Worm (Caenorhabditis elegans): ENCODE data around the gene H03G16.1.

Gene H03G16.1

DNA sequence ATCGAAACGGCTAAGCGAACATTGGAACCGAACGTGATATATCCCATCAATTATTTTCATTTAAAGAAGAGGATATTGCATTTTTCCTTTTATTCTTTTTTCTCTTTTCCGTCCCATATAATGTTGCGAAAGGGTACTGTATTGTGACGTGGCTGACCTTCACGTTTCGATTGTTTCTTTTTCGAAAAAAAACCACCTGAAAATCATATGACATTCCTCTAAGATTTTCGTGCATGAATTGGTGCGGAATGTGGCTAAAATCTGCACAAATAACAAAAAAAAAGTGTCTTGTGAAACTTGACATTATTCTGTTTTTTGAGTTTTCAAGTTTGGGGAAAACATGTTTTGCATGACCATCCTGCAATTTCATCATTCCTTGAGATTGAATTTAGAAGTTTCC, 24.6 kb downstream of the H03G16.1 start:
- TF ChIP-seq T23F11.4 (GFP tag; optimal IDR thresholded peaks at IDR 0.05) = no peak

DNA sequence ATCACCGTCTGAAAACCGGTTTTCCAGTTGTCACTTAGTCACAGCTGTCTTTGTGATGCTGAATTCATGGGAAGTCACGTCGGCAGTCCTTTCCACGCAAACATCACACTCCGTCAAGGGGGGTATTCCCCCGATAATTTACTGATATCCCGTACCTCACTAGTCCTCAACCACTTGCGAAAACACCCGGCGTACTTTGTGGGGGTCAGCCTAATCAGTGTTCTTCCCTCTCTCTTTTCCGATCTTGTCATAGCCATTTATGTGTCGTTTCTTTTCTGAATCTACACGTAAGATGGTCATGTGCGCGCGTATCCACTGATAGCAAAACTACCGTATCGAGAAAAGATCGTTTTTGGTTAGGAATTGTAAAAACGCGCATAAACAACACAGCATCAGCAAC, 25.7 kb downstream of the H03G16.1 start:
- no peak for TF ChIP-seq unc-86 (tag; optimal IDR thresholded peaks at IDR 0.05)
- TF ChIP-seq ref-2 (tag; optimal IDR thresholded peaks at IDR 0.05) = peak; percentile 33

DNA sequence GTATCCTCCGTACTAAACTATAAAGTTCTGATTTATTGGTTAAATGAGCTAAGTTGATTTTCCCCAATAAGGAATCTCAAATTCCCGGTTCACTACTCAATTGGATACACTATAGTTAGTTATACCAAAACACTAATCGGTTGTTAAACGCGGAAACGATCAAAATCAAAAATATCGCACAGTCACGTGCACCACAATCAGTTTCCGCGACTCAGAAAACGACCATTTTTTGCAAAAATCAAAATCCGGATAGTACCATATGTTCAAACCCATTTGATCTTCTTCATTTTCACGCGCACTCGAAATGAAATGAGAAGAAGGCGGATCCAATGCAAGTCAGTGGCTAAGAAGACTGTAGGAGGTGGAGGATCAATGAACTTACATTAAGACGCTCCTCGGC, 27.8 kb downstream of the H03G16.1 start:
- TF ChIP-seq ceh-19 (GFP tag; optimal IDR thresholded peaks at IDR 0.05) (no peak), nhr-11 (tag; optimal IDR thresholded peaks at IDR 0.05) (no peak), C38D4.7 (GFP tag; optimal IDR thresholded peaks at IDR 0.05) (no peak), npax-4 (tag; optimal IDR thresholded peaks at IDR 0.05) (no peak), pag-3 (tag; optimal IDR thresholded peaks at IDR 0.05; ENCODE audit: borderline replicate concordance) (no peak), ets-4 (tag; optimal IDR thresholded peaks at IDR 0.05) (no peak), T23F11.4 (GFP tag; optimal IDR thresholded peaks at IDR 0.05) (no peak), C08G9.2 (tag; optimal IDR thresholded peaks at IDR 0.05) (no peak), eyg-1 (tag; optimal IDR thresholded peaks at IDR 0.05) (no peak)

DNA sequence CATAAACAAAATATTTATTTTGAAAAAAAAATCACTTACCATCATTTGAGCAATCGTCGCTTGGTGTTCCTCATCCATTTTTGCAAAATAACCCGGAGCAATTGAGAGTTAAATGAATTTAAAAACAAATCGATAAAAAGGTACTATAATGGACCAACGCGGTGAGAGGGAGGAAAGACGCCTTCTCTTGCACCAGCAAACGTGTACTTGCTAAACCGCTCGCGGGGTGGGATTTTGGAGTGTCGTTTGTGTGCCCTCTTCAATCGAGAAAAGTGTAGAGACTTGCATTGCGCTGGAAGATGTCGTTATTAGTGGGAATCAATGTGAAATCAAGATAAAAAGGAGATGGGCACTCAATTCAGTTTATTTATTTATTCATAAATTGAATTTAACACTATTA, 30.1 kb downstream of the H03G16.1 start, which contains the start of gene H40L08.1:
TSS of gene H40L08.1 (minus strand) at position 292 of the 400 bp plus-strand sequence.
- TF ChIP-seq elt-2 (tag; optimal IDR thresholded peaks at IDR 0.05) = peak; percentile 38
- no peak for TF ChIP-seq che-1 (tag; optimal IDR thresholded peaks at IDR 0.05)
- peak; percentile 34 for TF ChIP-seq ceh-48 (tag; optimal IDR thresholded peaks at IDR 0.05)
- peak; percentile 15 for TF ChIP-seq unc-42 (tag; optimal IDR thresholded peaks at IDR 0.05)
- no peak for TF ChIP-seq ceh-19 (GFP tag; optimal IDR thresholded peaks at IDR 0.05)
- TF ChIP-seq pros-1 (tag; optimal IDR thresholded peaks at IDR 0.05) = no peak

DNA sequence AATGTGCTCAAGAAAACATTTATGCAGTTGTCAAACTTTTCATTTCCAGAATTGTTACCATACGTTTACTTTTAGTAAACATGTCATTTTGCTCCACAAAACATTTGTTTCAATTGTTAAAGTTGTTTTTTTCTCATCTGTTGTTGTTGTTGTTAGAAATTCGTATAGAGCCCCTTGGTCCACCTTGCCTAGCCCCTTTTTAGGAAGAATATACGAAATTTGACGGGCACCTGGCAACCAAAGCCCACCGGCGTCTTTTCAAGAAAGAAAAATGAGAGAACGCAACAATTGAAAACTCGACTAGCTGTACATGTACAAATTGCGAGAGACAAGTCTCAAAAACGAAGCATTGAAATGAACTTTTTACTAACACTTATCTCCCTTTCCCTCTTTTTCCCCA, 30.7 kb downstream of the H03G16.1 start, which contains the start of gene F09B12.5:
TSS of gene F09B12.5 (plus strand) at position 301 of the 400 bp plus-strand sequence.
- TF ChIP-seq ref-2 (tag; optimal IDR thresholded peaks at IDR 0.05) = no peak
- no peak for TF ChIP-seq C08G9.2 (tag; optimal IDR thresholded peaks at IDR 0.05)
- no peak for TF ChIP-seq unc-55 (GFP tag; optimal IDR thresholded peaks at IDR 0.05)
- no peak for TF ChIP-seq unc-86 (tag; optimal IDR thresholded peaks at IDR 0.05)
- no peak for TF ChIP-seq pha-2 (tag; optimal IDR thresholded peaks at IDR 0.05)
- no peak for TF ChIP-seq hlh-13 (GFP tag; optimal IDR thresholded peaks at IDR 0.05)
- no peak for TF ChIP-seq nfya-1 (tag; optimal IDR thresholded peaks at IDR 0.05)
- TF ChIP-seq sdc-2 (tag; optimal IDR thresholded peaks at IDR 0.05) = no peak
- no peak for TF ChIP-seq ama-1 (optimal IDR thresholded peaks at IDR 0.05)
- no peak for TF ChIP-seq ceh-19 (GFP tag; optimal IDR thresholded peaks at IDR 0.05)
- TF ChIP-seq T23F11.4 (GFP tag; optimal IDR thresholded peaks at IDR 0.05) = no peak
- no peak for TF ChIP-seq pax-1 (tag; optimal IDR thresholded peaks at IDR 0.05)

DNA sequence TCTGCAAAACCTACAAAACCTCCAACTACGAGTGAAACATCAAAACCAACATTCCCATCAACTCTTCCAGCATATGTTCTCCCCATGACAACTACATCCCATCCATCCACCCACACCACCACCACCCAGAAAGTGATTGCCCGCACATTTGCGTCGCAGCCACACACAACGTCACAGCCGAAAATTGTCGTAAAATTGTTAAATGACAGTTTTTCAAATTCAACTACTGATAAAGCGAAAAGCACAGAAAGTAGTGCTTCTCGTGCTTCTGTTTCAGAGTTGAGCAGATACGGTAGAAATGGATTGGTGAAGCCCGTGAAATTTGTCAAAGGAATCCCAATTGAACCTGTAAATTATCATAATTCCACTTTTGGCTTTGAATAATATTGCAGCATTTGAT, 34.1 kb downstream of the H03G16.1 start:
- no peak for TF ChIP-seq rnt-1 (tag; optimal IDR thresholded peaks at IDR 0.05)
- TF ChIP-seq sox-2 (GFP tag; IDR thresholded peaks at IDR 0.05) = no peak
- TF ChIP-seq nhr-232 (tag; optimal IDR thresholded peaks at IDR 0.05) = no peak
- no peak for TF ChIP-seq ceh-31 (tag; optimal IDR thresholded peaks at IDR 0.05)
- no peak for TF ChIP-seq pag-3 (tag; optimal IDR thresholded peaks at IDR 0.05; ENCODE audit: borderline replicate concordance)
- no peak for TF ChIP-seq pha-4 (tag; optimal IDR thresholded peaks at IDR 0.05)
- TF ChIP-seq pat-9 (tag; optimal IDR thresholded peaks at IDR 0.05) = no peak
- TF ChIP-seq ref-2 (tag; optimal IDR thresholded peaks at IDR 0.05) = no peak
- no peak for TF ChIP-seq hlh-15 (tag; optimal IDR thresholded peaks at IDR 0.05)

DNA sequence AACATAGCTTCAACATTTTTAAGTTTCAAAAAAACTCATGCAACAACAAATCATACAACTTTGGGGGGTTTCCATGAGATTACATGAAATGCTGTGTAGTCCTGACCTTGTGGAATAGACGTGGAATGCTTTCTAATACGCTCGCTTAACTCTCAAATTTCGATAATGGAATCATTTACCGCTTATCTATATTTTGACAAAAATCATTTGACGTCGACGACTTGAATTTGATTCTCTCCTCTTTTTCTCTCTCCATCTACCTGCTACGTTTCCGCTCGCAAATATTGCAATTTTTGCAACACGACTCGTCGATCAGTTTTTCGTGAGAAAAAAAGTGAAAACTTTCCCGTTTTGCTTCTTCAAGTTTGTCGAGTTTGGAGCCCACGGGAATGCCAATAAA, 35.4 kb downstream of the H03G16.1 start, which contains the start of gene flr-4:
TSS of gene flr-4 (plus strand) at position 275 of the 400 bp plus-strand sequence.
- TF ChIP-seq pha-2 (tag; optimal IDR thresholded peaks at IDR 0.05) = no peak
- TF ChIP-seq mec-3 (tag; optimal IDR thresholded peaks at IDR 0.05; ENCODE audit: borderline replicate concordance) = no peak
- TF ChIP-seq K09A11.1 (tag; optimal IDR thresholded peaks at IDR 0.05; ENCODE audit: insufficient read depth) = no peak
- no peak for TF ChIP-seq sdc-2 (tag; optimal IDR thresholded peaks at IDR 0.05)
- TF ChIP-seq ref-2 (tag; optimal IDR thresholded peaks at IDR 0.05) = no peak
- no peak for TF ChIP-seq dve-1 (tag; optimal IDR thresholded peaks at IDR 0.05)
- TF ChIP-seq ceh-9 (tag; optimal IDR thresholded peaks at IDR 0.05) = no peak
- TF ChIP-seq tbx-7 (tag; optimal IDR thresholded peaks at IDR 0.05) = no peak
- no peak for TF ChIP-seq pag-3 (tag; optimal IDR thresholded peaks at IDR 0.05; ENCODE audit: borderline replicate concordance)
- TF ChIP-seq pax-1 (tag; optimal IDR thresholded peaks at IDR 0.05) = no peak
- no peak for TF ChIP-seq dmd-4 (tag; optimal IDR thresholded peaks at IDR 0.05; ENCODE audit: borderline replicate concordance)
- TF ChIP-seq ttx-3 (tag; optimal IDR thresholded peaks at IDR 0.05) = no peak
- TF ChIP-seq lin-11 (tag; optimal IDR thresholded peaks at IDR 0.05) = no peak
- TF ChIP-seq F13H6.1 (tag; optimal IDR thresholded peaks at IDR 0.05) = no peak
- TF ChIP-seq pat-9 (tag; optimal IDR thresholded peaks at IDR 0.05) = no peak

All from whole organism, late embryonic.